ENCODE assay signal across 5 worm cellular contexts in genomic region chrX:6916150-6916549, ce11.
TF ChIP-seq lines count a peak whose summit lies in the region.

No protein-coding gene starts in this region.

TF ChIP-seq in whole organism, L1 larva, 84 proteins besides CTCF, POLR2A, EP300 and RAD21 (continues in another document):
- TF ChIP-seq elt-2 (tag; optimal IDR thresholded peaks at IDR 0.05; lab: Kevin White, UChicago) (no peak), tbx-2 (tag; optimal IDR thresholded peaks at IDR 0.05; lab: Kevin White, UChicago) (peak; percentile 29), hpl-2 (GFP tag; optimal IDR thresholded peaks at IDR 0.05; lab: Kevin White, UChicago) (no peak), fkh-8 (tag; optimal IDR thresholded peaks at IDR 0.05; lab: Kevin White, UChicago) (peak; percentile 20), sox-4 (tag; optimal IDR thresholded peaks at IDR 0.05; lab: Kevin White, UChicago) (no peak), unc-62 (GFP tag; optimal IDR thresholded peaks at IDR 0.05; lab: Kevin White, UChicago) (no peak), ceh-8 (GFP tag; optimal IDR thresholded peaks at IDR 0.05; lab: Kevin White, UChicago) (no peak), swsn-7 (tag; optimal IDR thresholded peaks at IDR 0.05; lab: Kevin White, UChicago) (no peak), zip-4 (GFP tag; optimal IDR thresholded peaks at IDR 0.05; lab: Kevin White, UChicago) (no peak), egl-13 (tag; optimal IDR thresholded peaks at IDR 0.05; lab: Kevin White, UChicago) (no peak), nhr-71 (tag; optimal IDR thresholded peaks at IDR 0.05; lab: Kevin White, UChicago) (peak; percentile 49), nhr-85 (tag; lab: Kevin White, UChicago) (peak; percentile 76), nhr-11 (tag; optimal IDR thresholded peaks at IDR 0.05; lab: Kevin White, UChicago) (no peak), snu-23 (GFP tag; optimal IDR thresholded peaks at IDR 0.05; lab: Kevin White, UChicago) (no peak), nhr-47 (tag; optimal IDR thresholded peaks at IDR 0.05; lab: Kevin White, UChicago) (peak; percentile 9), blmp-1 (tag; optimal IDR thresholded peaks at IDR 0.05; lab: Kevin White, UChicago) (no peak), mdl-1 (tag; optimal IDR thresholded peaks at IDR 0.05; lab: Kevin White, UChicago) (no peak), F16B12.6 (tag; optimal IDR thresholded peaks at IDR 0.05; lab: Kevin White, UChicago) (no peak), nhr-12 (tag; optimal IDR thresholded peaks at IDR 0.05; lab: Kevin White, UChicago) (no peak), efl-3 (GFP tag; optimal IDR thresholded peaks at IDR 0.05; lab: Kevin White, UChicago) (no peak)

TF ChIP-seq in whole organism, L2 larva, 48 proteins besides CTCF, POLR2A, EP300 and RAD21:
- no peak for TF ChIP-seq fos-1 (tag; optimal IDR thresholded peaks at IDR 0.05; lab: Kevin White, UChicago)
- TF ChIP-seq mdl-1 (tag; optimal IDR thresholded peaks at IDR 0.05; lab: Kevin White, UChicago) = no peak
- no peak for TF ChIP-seq nhr-25 (tag; optimal IDR thresholded peaks at IDR 0.05; lab: Kevin White, UChicago)
- TF ChIP-seq sma-9 (GFP tag; optimal IDR thresholded peaks at IDR 0.05; lab: Kevin White, UChicago) = peak; percentile 38
- TF ChIP-seq sma-9 (tag; optimal IDR thresholded peaks at IDR 0.05; lab: Kevin White, UChicago) = no peak
- TF ChIP-seq nhr-129 (tag; optimal IDR thresholded peaks at IDR 0.05; lab: Kevin White, UChicago) = peak; percentile 10
- no peak for TF ChIP-seq nhr-10 (tag; optimal IDR thresholded peaks at IDR 0.05; lab: Kevin White, UChicago)
- peak; percentile 15 for TF ChIP-seq nhr-6 (tag; optimal IDR thresholded peaks at IDR 0.05; lab: Kevin White, UChicago)
- TF ChIP-seq lsy-2 (tag; optimal IDR thresholded peaks at IDR 0.05; lab: Kevin White, UChicago) = no peak

TF ChIP-seq in whole organism, L3 larva, 47 proteins besides CTCF, POLR2A, EP300 and RAD21:
- TF ChIP-seq nfya-1 (tag; optimal IDR thresholded peaks at IDR 0.05; lab: Kevin White, UChicago; ENCODE audit: insufficient read depth) (peak; percentile 4), mml-1 (tag; optimal IDR thresholded peaks at IDR 0.05; lab: Kevin White, UChicago) (peak; percentile 84), lin-39 (tag; optimal IDR thresholded peaks at IDR 0.05; lab: Kevin White, UChicago) (no peak)

TF ChIP-seq in whole organism, L4 larva, 104 proteins besides CTCF, POLR2A, EP300 and RAD21:
- TF ChIP-seq mdl-1 (tag; optimal IDR thresholded peaks at IDR 0.05; lab: Kevin White, UChicago) (peak in 1 of 2 experiments; percentile 4), hlh-30 (tag; optimal IDR thresholded peaks at IDR 0.05; lab: Kevin White, UChicago; ENCODE audit: insufficient read depth) (peak; percentile 40), mxl-2 (GFP tag; conservative IDR thresholded peaks at IDR 0.05; lab: Robert Waterston, UW) (peak; percentile 92), dpl-1 (GFP tag; optimal IDR thresholded peaks at IDR 0.05; lab: Kevin White, UChicago) (no peak), pha-4 (GFP tag; IDR thresholded peaks at IDR 0.05; lab: Robert Waterston, UW) (no peak), pha-4 (tag; optimal IDR thresholded peaks at IDR 0.05; lab: Kevin White, UChicago) (no peak), gei-8 (GFP tag; optimal IDR thresholded peaks at IDR 0.05; lab: Kevin White, UChicago) (no peak), dve-1 (tag; optimal IDR thresholded peaks at IDR 0.05; lab: Kevin White, UChicago; ENCODE audit: insufficient read depth) (no peak), unc-62 (GFP tag; optimal IDR thresholded peaks at IDR 0.05 in 1 of 2; lab: Kevin White, UChicago) (peak in 1 of 2 experiments; percentile 71), unc-62 (tag; optimal IDR thresholded peaks at IDR 0.05; lab: Kevin White, UChicago) (no peak)

TF ChIP-seq in whole organism, late embryonic, 69 proteins besides CTCF, POLR2A, EP300 and RAD21:
- TF ChIP-seq che-1 (tag; optimal IDR thresholded peaks at IDR 0.05; lab: Kevin White, UChicago) = no peak
- TF ChIP-seq npax-4 (tag; optimal IDR thresholded peaks at IDR 0.05; lab: Kevin White, UChicago) = no peak
- TF ChIP-seq ahr-1 (tag; optimal IDR thresholded peaks at IDR 0.05; lab: Kevin White, UChicago) = no peak
- peak; percentile 4 for TF ChIP-seq unc-42 (tag; optimal IDR thresholded peaks at IDR 0.05; lab: Kevin White, UChicago)
